Worm (Caenorhabditis elegans) whole organism, L4 larva: ENCODE measurements around the gene D1005.10.

Experiments used
- R02D3.7 ChIP-seq: fragments of 150-350 bp; sonication (generic microtip); optimal IDR thresholded peaks from 3 replicates; lab custom pipeline; 2014; ENCODE audit warnings: missing biosample characterization, missing genetic modification characterization
- duxl-1 ChIP-seq: sonication (generic microtip); optimal IDR thresholded peaks from 2 replicates; lab custom pipeline; 2016; ENCODE audit warnings: mild to moderate bottlenecking, missing genetic modification characterization, moderate library complexity, missing compliant biosample characterization; ENCODE audit not compliant: poor library complexity
- dve-1 ChIP-seq: sonication (generic microtip); optimal IDR thresholded peaks from 2 replicates; lab custom pipeline; 2017; ENCODE audit warnings: antibody characterized with exemption, mild to moderate bottlenecking, missing genetic modification characterization, missing compliant biosample characterization; ENCODE audit not compliant: insufficient read depth
- lsy-2 ChIP-seq, 2 experiments: fragments of 150-350 bp in 1 of 2; sonication (generic microtip) in 1 of 2; optimal IDR thresholded peaks; 2 replicates each; lab custom pipeline; 2014 to 2017; ENCODE audit warnings: missing biosample characterization in 2 of 2, missing genetic modification characterization in 2 of 2
- nhr-11 ChIP-seq: fragments of 150-350 bp; optimal IDR thresholded peaks from 2 replicates; lab custom pipeline; 2014; ENCODE audit warnings: missing biosample characterization, missing genetic modification characterization
- nhr-237 ChIP-seq: sonication (generic microtip); optimal IDR thresholded peaks from 2 replicates; lab custom pipeline; 2017; ENCODE audit warnings: missing biosample characterization, missing genetic modification characterization
- nhr-48 ChIP-seq: sonication (generic microtip); optimal IDR thresholded peaks from 2 replicates; lab custom pipeline; 2016; ENCODE audit warnings: mild to moderate bottlenecking, missing genetic modification characterization, missing compliant biosample characterization
- nhr-76 ChIP-seq: fragments of 150-350 bp; optimal IDR thresholded peaks from 2 replicates; lab custom pipeline; 2014; ENCODE audit warnings: missing biosample characterization, missing genetic modification characterization
- nhr-77 ChIP-seq: fragments of 150-350 bp; optimal IDR thresholded peaks from 2 replicates; lab custom pipeline; 2014; ENCODE audit warnings: missing biosample characterization, missing genetic modification characterization
- pha-4 ChIP-seq, 2 experiments: fragments of 150-350 bp in 1 of 2; fragments of 200-800 bp in 1 of 2; sonication (Bioruptor generic) in 1 of 2; IDR thresholded peaks in 1 of 2; optimal IDR thresholded peaks in 1 of 2; 2 replicates each; pipeline versions ENCODE4 v1.3.6 to Lab custom; 2014 to 2022; ENCODE audit warnings: missing genetic modification characterization in 2 of 2, missing genetic modification reagents in 2 of 2, missing biosample characterization in 1 of 2, missing compliant biosample characterization in 1 of 2
- pqm-1 ChIP-seq: sonication (generic microtip); optimal IDR thresholded peaks from 2 replicates; lab custom pipeline; 2017; ENCODE audit warnings: missing biosample characterization, missing genetic modification characterization
- unc-62 ChIP-seq, 3 experiments: fragments of 150-350 bp in 1 of 3; sonication (generic microtip); optimal IDR thresholded peaks in 2 of 3; peaks in 1 of 3; 1 replicate in 1 of 3; 2 replicates in 2 of 3; lab custom pipeline; 2014 to 2017; ENCODE audit warnings: missing biosample characterization in 3 of 3, missing genetic modification characterization in 3 of 3, missing genetic modification reagents in 3 of 3, missing genotype in 1 of 3

DNA sequence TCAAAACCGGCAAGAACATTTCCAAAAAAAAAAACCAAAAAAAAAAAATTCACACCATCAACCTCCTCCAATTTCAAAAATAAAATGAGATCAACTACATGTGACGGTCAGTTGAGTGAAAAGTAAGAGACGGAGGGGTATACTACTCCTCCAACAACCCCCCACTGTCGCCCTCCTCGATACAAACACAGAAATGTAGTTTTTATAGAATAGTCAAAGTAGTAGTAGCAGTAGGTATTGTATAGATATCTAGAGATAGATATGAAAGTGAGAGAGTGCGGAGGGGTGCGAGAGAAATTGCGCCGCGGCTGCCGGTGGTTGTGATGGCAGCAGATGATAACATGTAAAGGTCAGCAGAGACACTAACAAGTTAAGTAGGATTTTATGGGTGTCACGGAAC, 41.4 kb upstream of the D1005.10 start:
- TF ChIP-seq lsy-2 (tag; optimal IDR thresholded peaks at IDR 0.05; lab: Kevin White, UChicago) (peak in 1 of 2 experiments; percentile 7), R02D3.7 (no peak), pqm-1 (no peak), nhr-237 (tag; lab: Kevin White, UChicago) (no peak), nhr-77 (tag; lab: Kevin White, UChicago) (peak; percentile 19), dve-1 (tag; lab: Kevin White, UChicago) (peak; percentile 79), pha-4 (GFP tag; IDR thresholded peaks at IDR 0.05; lab: Robert Waterston, UW) (no peak), pha-4 (tag; optimal IDR thresholded peaks at IDR 0.05; lab: Kevin White, UChicago) (no peak), nhr-48 (tag; lab: Kevin White, UChicago) (no peak), nhr-11 (tag; lab: Kevin White, UChicago) (no peak), unc-62 (GFP tag; optimal IDR thresholded peaks at IDR 0.05 in 1 of 2; lab: Kevin White, UChicago) (no peak), unc-62 (tag; optimal IDR thresholded peaks at IDR 0.05; lab: Kevin White, UChicago) (no peak), nhr-76 (tag; lab: Kevin White, UChicago) (no peak), duxl-1 (tag; lab: Kevin White, UChicago) (no peak)
